Worm (Caenorhabditis elegans): ENCODE results near the gene ebp-3.

DNA sequence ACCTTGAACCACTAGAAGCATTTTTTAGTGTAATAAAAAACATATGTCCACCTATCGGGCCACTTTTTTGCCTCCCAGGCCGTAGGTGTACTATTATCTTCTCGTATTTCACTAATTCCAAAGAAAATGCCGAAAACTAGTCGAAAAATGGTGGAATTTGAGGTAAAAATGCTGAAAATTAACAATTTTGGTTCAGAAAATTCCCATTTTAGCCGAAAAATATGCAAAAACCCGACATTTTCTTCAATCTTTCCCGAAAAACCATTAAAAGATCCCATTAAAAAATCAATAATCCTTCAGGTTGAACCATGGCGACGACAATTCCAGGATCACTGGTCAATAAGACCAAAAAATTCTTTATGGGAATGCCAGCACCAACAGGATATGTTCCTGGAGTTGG, 33.6 kb upstream of the ebp-3 start, which contains the start of gene prp-6:
- TF ChIP-seq ekl-4 (GFP tag; IDR thresholded peaks at IDR 0.05): no peak
- no peak for TF ChIP-seq madf-3 (GFP tag; IDR thresholded peaks at IDR 0.05)
- no peak for TF ChIP-seq lsl-1 (GFP tag; optimal IDR thresholded peaks at IDR 0.05)
- no peak for TF ChIP-seq lin-35 (GFP tag; optimal IDR thresholded peaks at IDR 0.05)
- TF ChIP-seq F52B5.7 (tag; optimal IDR thresholded peaks at IDR 0.05): no peak
- TF ChIP-seq Y95B8A.8 (GFP tag; IDR thresholded peaks at IDR 0.05): no peak
- TF ChIP-seq lir-1 (GFP tag; conservative IDR thresholded peaks at IDR 0.05): no peak
- TF ChIP-seq repo-1 (tag; optimal IDR thresholded peaks at IDR 0.05): no peak
- TF ChIP-seq egl-44 (GFP tag; IDR thresholded peaks at IDR 0.05): no peak
- TF ChIP-seq C17E4.6 (GFP tag; IDR thresholded peaks at IDR 0.05): no peak
- TF ChIP-seq F10E7.11 (tag; optimal IDR thresholded peaks at IDR 0.05): no peak
- no peak for TF ChIP-seq F37B4.10 (GFP tag; IDR thresholded peaks at IDR 0.05)
- TF ChIP-seq snpc-1.3 (tag; optimal IDR thresholded peaks at IDR 0.05; ENCODE audit: insufficient read depth): no peak
